Worm (Caenorhabditis elegans): Measurements from ENCODE around the gene Y62E10A.24.

- TF ChIP-seq B0019.2 (GFP tag; conservative IDR thresholded peaks at IDR 0.05) (no peak), B0035.1 (tag; optimal IDR thresholded peaks at IDR 0.05) (no peak)
Measured at ce11 chrIV:13323823-13324359, 46.6 kb upstream of the Y62E10A.24 start, which contains the start of gene fat-2.

Measured in whole organism, young adult.